Worm (Caenorhabditis elegans) whole organism, L4 larva: Measurements from ENCODE around the gene smrd-1.
A peak's percentile ranks its signal among the peaks of the same experiment; 100 is the strongest.

Experiments
- F26F4.8 ChIP-seq: fragments of 200-800 bp; sonication (Bioruptor generic); conservative IDR thresholded peaks from 2 replicates; pipeline ENCODE4 v1.3.6; 2022; ENCODE audit warnings: missing genetic modification characterization, missing compliant biosample characterization
- T20F7.1 ChIP-seq: fragments of 200-800 bp; sonication (Bioruptor generic); optimal IDR thresholded peaks from 2 replicates; lab custom pipeline; 2018; ENCODE audit warnings: mild to moderate bottlenecking, missing genetic modification characterization, missing compliant biosample characterization
- T26A8.4 ChIP-seq: fragments of 200-800 bp; sonication (Bioruptor generic); IDR thresholded peaks from 2 replicates; pipeline ENCODE4 v1.3.6; 2022; ENCODE audit warnings: missing genetic modification characterization, missing compliant biosample characterization
- Y105C5A.15 ChIP-seq: fragments of 200-800 bp; sonication (Bioruptor generic); IDR thresholded peaks from 2 replicates; pipeline ENCODE4 v1.3.6; 2022; ENCODE audit warnings: missing genetic modification characterization, missing compliant biosample characterization
- Y48G9A.11 ChIP-seq: fragments of 200-800 bp; sonication (Bioruptor generic); IDR thresholded peaks from 2 replicates; pipeline ENCODE4 v1.3.6; 2022; ENCODE audit warnings: missing genetic modification reagents, missing genetic modification characterization, missing compliant biosample characterization
- Y5F2A.4 ChIP-seq: fragments of 200-800 bp; sonication (Bioruptor generic); optimal IDR thresholded peaks from 2 replicates; lab custom pipeline; 2018; ENCODE audit warnings: mild to moderate bottlenecking, missing genetic modification characterization, missing compliant biosample characterization
- ZK337.2 ChIP-seq: fragments of 200-800 bp; sonication (Bioruptor generic); IDR thresholded peaks from 2 replicates; pipeline ENCODE4 v1.3.6; 2022; ENCODE audit warnings: missing genetic modification reagents, missing genetic modification characterization, missing compliant biosample characterization
- aha-1 ChIP-seq: fragments of 150-350 bp; peaks from one replicate; lab custom pipeline; 2014; ENCODE audit warnings: missing biosample characterization, missing genetic modification characterization
- ama-1 ChIP-seq: fragments of 150-350 bp; optimal IDR thresholded peaks from 2 replicates; lab custom pipeline; 2014; ENCODE audit warnings: inconsistent platforms, mixed read lengths
- attf-4 ChIP-seq: sonication (generic microtip); optimal IDR thresholded peaks from 3 replicates; lab custom pipeline; 2017; ENCODE audit warnings: missing biosample characterization, missing genetic modification characterization
- ceh-32 ChIP-seq: sonication (generic microtip); optimal IDR thresholded peaks from 2 replicates; lab custom pipeline; 2016; ENCODE audit warnings: mild to moderate bottlenecking, missing genetic modification characterization, missing compliant biosample characterization; ENCODE audit not compliant: poor library complexity
- ceh-82 ChIP-seq: sonication (generic microtip); optimal IDR thresholded peaks from 2 replicates; lab custom pipeline; 2017; ENCODE audit warnings: missing biosample characterization, missing genetic modification characterization
- ces-1 ChIP-seq: fragments of 150-350 bp; sonication (generic microtip); optimal IDR thresholded peaks from 4 replicates; lab custom pipeline; 2014; ENCODE audit warnings: missing biosample characterization, missing genetic modification reagents, missing genetic modification characterization
- cey-2 ChIP-seq: sonication (generic microtip); optimal IDR thresholded peaks from 3 replicates; lab custom pipeline; 2017; ENCODE audit warnings: missing genetic modification characterization, mild to moderate bottlenecking, missing compliant biosample characterization, antibody characterized with exemption, borderline replicate concordance; ENCODE audit not compliant: insufficient read depth
- ctbp-1 ChIP-seq: fragments of 200-800 bp; sonication (Bioruptor generic); IDR thresholded peaks from 2 replicates; pipeline ENCODE4 v1.3.6; 2022; ENCODE audit warnings: missing genetic modification reagents, missing genetic modification characterization, missing compliant biosample characterization
- dpl-1 ChIP-seq: fragments of 150-350 bp; optimal IDR thresholded peaks from 2 replicates; lab custom pipeline; 2014; ENCODE audit warnings: missing biosample characterization, missing genetic modification reagents, missing genetic modification characterization
- egl-43 ChIP-seq: fragments of 200-800 bp; sonication (Bioruptor generic); IDR thresholded peaks from 2 replicates; pipeline ENCODE4 v1.3.6; 2022; ENCODE audit warnings: missing genetic modification reagents, missing genetic modification characterization, missing compliant biosample characterization
- fkh-10 ChIP-seq: fragments of 150-350 bp; optimal IDR thresholded peaks from 2 replicates; lab custom pipeline; 2014; ENCODE audit warnings: missing biosample characterization, missing genetic modification reagents, missing genetic modification characterization
- fos-1 ChIP-seq: fragments of 150-350 bp; optimal IDR thresholded peaks from 2 replicates; lab custom pipeline; 2014; ENCODE audit warnings: missing biosample characterization, missing genetic modification characterization
- gei-8 ChIP-seq: fragments of 200-800 bp; sonication (Bioruptor generic); optimal IDR thresholded peaks from 2 replicates; lab custom pipeline; 2018; ENCODE audit warnings: mild to moderate bottlenecking, missing genetic modification characterization, missing compliant biosample characterization
- hif-1 ChIP-seq, 2 experiments: sonication (generic microtip); optimal IDR thresholded peaks; 2 replicates each; lab custom pipeline; 2016 to 2017; ENCODE audit warnings: missing compliant biosample characterization in 2 of 2, missing genetic modification characterization in 2 of 2, missing genetic modification reagents in 2 of 2, missing genotype in 2 of 2, mild to moderate bottlenecking in 1 of 2
- hmg-1.1 ChIP-seq: fragments of 200-800 bp; sonication (Bioruptor generic); IDR thresholded peaks from 2 replicates; pipeline ENCODE4 v1.3.6; 2022; ENCODE audit warnings: missing genetic modification reagents, missing genetic modification characterization, missing compliant biosample characterization
- lim-7 ChIP-seq: fragments of 200-800 bp; sonication (Bioruptor generic); IDR thresholded peaks from 2 replicates; pipeline ENCODE4 v1.3.6; 2022; ENCODE audit warnings: missing genetic modification characterization, missing compliant biosample characterization
- lin-13 ChIP-seq: fragments of 150-350 bp; optimal IDR thresholded peaks from 2 replicates; lab custom pipeline; 2014; ENCODE audit warnings: missing biosample characterization, missing genetic modification reagents, missing genetic modification characterization
- lin-15B ChIP-seq: fragments of 150-350 bp; sonication (generic microtip); optimal IDR thresholded peaks from 3 replicates; lab custom pipeline; 2014; ENCODE audit warnings: missing biosample characterization, missing genetic modification characterization
- lin-29 ChIP-seq: fragments of 200-800 bp; sonication (Bioruptor generic); IDR thresholded peaks from 2 replicates; pipeline ENCODE4 v1.3.6; 2022; ENCODE audit warnings: missing genetic modification reagents, missing genetic modification characterization, missing compliant biosample characterization
- lin-38 ChIP-seq: fragments of 200-800 bp; sonication (Bioruptor generic); IDR thresholded peaks from 2 replicates; pipeline ENCODE4 v1.3.6; 2022; ENCODE audit warnings: missing genetic modification reagents, missing genetic modification characterization, missing compliant biosample characterization
- madf-5 ChIP-seq, 2 experiments: fragments of 200-800 bp; sonication (Bioruptor generic); IDR thresholded peaks; 2 replicates each; pipeline ENCODE4 v1.3.6; 2022; ENCODE audit warnings: missing compliant biosample characterization in 2 of 2, missing genetic modification characterization in 2 of 2
- madf-9 ChIP-seq: fragments of 200-800 bp; sonication (Bioruptor generic); conservative IDR thresholded peaks from 2 replicates; pipeline ENCODE4 v1.3.6; 2022; ENCODE audit warnings: missing genetic modification reagents, missing genetic modification characterization, missing compliant biosample characterization
- mdl-1 ChIP-seq, 2 experiments: fragments of 150-350 bp in 1 of 2; sonication (generic microtip) in 1 of 2; optimal IDR thresholded peaks; 2 replicates each; lab custom pipeline; 2014 to 2017; ENCODE audit warnings: missing biosample characterization in 2 of 2, missing genetic modification characterization in 2 of 2
- mep-1 ChIP-seq: fragments of 150-350 bp; sonication (generic microtip); optimal IDR thresholded peaks from 3 replicates; lab custom pipeline; 2014; ENCODE audit warnings: missing biosample characterization, missing genetic modification characterization
- nhr-102 ChIP-seq: sonication (generic microtip); optimal IDR thresholded peaks from 2 replicates; lab custom pipeline; 2016; ENCODE audit warnings: mild to moderate bottlenecking, missing genetic modification characterization, moderate library complexity, missing compliant biosample characterization
- nhr-111 ChIP-seq: fragments of 200-800 bp; sonication (Bioruptor generic); optimal IDR thresholded peaks from 2 replicates; lab custom pipeline; 2018; ENCODE audit warnings: mild to moderate bottlenecking, missing genetic modification characterization, missing compliant biosample characterization
- nhr-25 ChIP-seq: sonication (generic microtip); optimal IDR thresholded peaks from 2 replicates; lab custom pipeline; 2017; ENCODE audit warnings: missing genetic modification characterization, mild to moderate bottlenecking, missing compliant biosample characterization, antibody characterized with exemption, moderate library complexity, borderline replicate concordance; ENCODE audit not compliant: insufficient read depth
- pha-4 ChIP-seq, 2 experiments: fragments of 150-350 bp in 1 of 2; fragments of 200-800 bp in 1 of 2; sonication (Bioruptor generic) in 1 of 2; IDR thresholded peaks in 1 of 2; optimal IDR thresholded peaks in 1 of 2; 2 replicates each; pipeline versions ENCODE4 v1.3.6 to Lab custom; 2014 to 2022; ENCODE audit warnings: missing genetic modification characterization in 2 of 2, missing genetic modification reagents in 2 of 2, missing biosample characterization in 1 of 2, missing compliant biosample characterization in 1 of 2
- pqm-1 ChIP-seq: sonication (generic microtip); optimal IDR thresholded peaks from 2 replicates; lab custom pipeline; 2017; ENCODE audit warnings: missing biosample characterization, missing genetic modification characterization
- rbr-2 ChIP-seq: sonication (generic microtip); optimal IDR thresholded peaks from 2 replicates; lab custom pipeline; 2016; ENCODE audit warnings: missing genotype, missing genetic modification characterization, missing compliant biosample characterization
- saeg-2 ChIP-seq: fragments of 200-800 bp; sonication (Bioruptor generic); IDR thresholded peaks from 2 replicates; pipeline ENCODE4 v1.3.6; 2022; ENCODE audit warnings: missing genetic modification reagents, missing genetic modification characterization, missing compliant biosample characterization
- set-16 ChIP-seq: fragments of 200-800 bp; sonication (Bioruptor generic); IDR thresholded peaks from 2 replicates; pipeline ENCODE4 v1.3.6; 2022; ENCODE audit warnings: missing genetic modification reagents, missing genetic modification characterization, missing compliant biosample characterization
- skn-1 ChIP-seq: fragments of 150-350 bp; optimal IDR thresholded peaks from 2 replicates; lab custom pipeline; 2014; ENCODE audit warnings: missing biosample characterization, missing genetic modification characterization
- tag-97 ChIP-seq: fragments of 200-800 bp; sonication (Bioruptor generic); IDR thresholded peaks from 2 replicates; pipeline ENCODE4 v1.3.6; 2022; ENCODE audit warnings: missing genetic modification characterization, missing compliant biosample characterization
- unc-130 ChIP-seq: sonication (generic microtip); optimal IDR thresholded peaks from 2 replicates; lab custom pipeline; 2016; ENCODE audit warnings: missing genetic modification reagents, missing genetic modification characterization, missing compliant biosample characterization
- unc-39 ChIP-seq: sonication (generic microtip); optimal IDR thresholded peaks from 2 replicates; lab custom pipeline; 2017; ENCODE audit warnings: missing biosample characterization, missing genetic modification characterization
- vab-7 ChIP-seq: fragments of 200-800 bp; sonication (Bioruptor generic); IDR thresholded peaks from 2 replicates; pipeline ENCODE4 v1.3.6; 2022; ENCODE audit warnings: missing genetic modification reagents, missing genetic modification characterization, missing compliant biosample characterization
- zfp-2 ChIP-seq: sonication (generic microtip); optimal IDR thresholded peaks from 2 replicates; lab custom pipeline; 2016; ENCODE audit warnings: mild to moderate bottlenecking, missing genetic modification characterization, missing compliant biosample characterization
- zip-2 ChIP-seq: fragments of 150-350 bp; optimal IDR thresholded peaks from 2 replicates; lab custom pipeline; 2014; ENCODE audit warnings: missing biosample characterization, missing genetic modification characterization
- ztf-7 ChIP-seq: fragments of 150-350 bp; optimal IDR thresholded peaks from 2 replicates; lab custom pipeline; 2014; ENCODE audit warnings: missing biosample characterization, missing genetic modification characterization

Gene smrd-1

DNA sequence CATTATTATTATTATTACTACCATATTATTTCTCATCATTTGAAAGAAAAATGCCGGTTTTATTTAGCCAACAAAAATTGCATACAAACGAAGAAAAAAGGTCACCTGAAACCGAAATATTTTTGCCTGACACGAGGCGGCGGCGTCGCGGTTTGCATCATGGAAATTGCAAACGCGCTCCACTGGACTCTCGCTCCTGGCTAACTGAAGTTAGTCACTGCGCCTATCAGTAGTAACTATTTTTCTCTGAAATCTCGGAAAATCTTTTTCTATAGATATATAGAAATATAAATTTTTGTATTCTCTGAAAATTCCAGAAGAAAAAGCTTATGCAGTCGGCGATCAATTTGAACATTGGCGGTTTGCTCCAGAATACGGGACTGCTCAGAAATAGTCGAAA lies 20.0 kb downstream of the smrd-1 start, which contains the start of gene ymel-1 (continued):
- TF ChIP-seq mdl-1 (tag; optimal IDR thresholded peaks at IDR 0.05; lab: Kevin White, UChicago), result peak; percentile 27 to 61
- peak; percentile 35 for TF ChIP-seq nhr-102 (tag; lab: Kevin White, UChicago)
- TF ChIP-seq vab-7 (GFP tag; lab: Robert Waterston, UW), result no peak
- peak; percentile 16 for TF ChIP-seq rbr-2 (tag; lab: Kevin White, UChicago)
- TF ChIP-seq nhr-111 (GFP tag; lab: Kevin White, UChicago), result no peak
- TF ChIP-seq F26F4.8 (GFP tag; lab: Robert Waterston, UW), result no peak
- peak in 1 of 2 experiments; percentile 52 for TF ChIP-seq hif-1 (tag; optimal IDR thresholded peaks at IDR 0.05; lab: Kevin White, UChicago)
- no peak for TF ChIP-seq hmg-1.1 (GFP tag; lab: Robert Waterston, UW)
- peak; percentile 9 for TF ChIP-seq gei-8 (GFP tag; lab: Kevin White, UChicago)
- no peak for TF ChIP-seq fkh-10
- TF ChIP-seq Y5F2A.4 (GFP tag; lab: Kevin White, UChicago), result no peak
- TF ChIP-seq dpl-1 (GFP tag; lab: Kevin White, UChicago), result peak; percentile 6
- TF ChIP-seq, all 104 proteins: peak for 20

DNA sequence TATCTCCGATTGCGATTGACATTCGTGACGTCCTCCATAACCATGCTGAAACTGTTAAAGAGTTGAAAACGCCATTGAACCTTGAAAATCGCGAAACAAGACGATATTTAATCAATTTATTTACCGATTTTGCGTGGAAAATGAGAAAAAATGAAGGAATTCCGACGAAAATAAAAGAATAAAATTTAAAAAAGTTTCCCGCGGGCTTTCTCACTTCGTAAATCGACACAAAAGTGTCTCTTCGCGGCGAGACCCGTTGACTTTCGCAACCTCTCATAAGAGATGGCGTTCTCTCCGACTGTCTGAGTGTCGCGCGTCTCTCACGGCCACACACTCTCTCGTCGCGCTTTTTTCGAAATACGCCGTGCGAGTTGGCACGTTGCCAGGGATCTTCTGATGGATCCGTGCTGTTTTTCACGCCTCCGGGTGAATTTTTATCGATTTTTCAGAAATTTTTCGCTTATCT lies 28.6 kb downstream of the smrd-1 start, which contains the start of gene hat-1:
Gene hat-1, minus strand, starts transcription at position 51 of the 466 bp plus-strand sequence.
- TF ChIP-seq saeg-2 (GFP tag; lab: Robert Waterston, UW) (peak; percentile 93), Y105C5A.15 (GFP tag; lab: Robert Waterston, UW) (no peak), ceh-32 (tag; lab: Kevin White, UChicago) (peak; percentile 37), mep-1 (tag; lab: Kevin White, UChicago) (peak; percentile 95), madf-9 (GFP tag; lab: Robert Waterston, UW) (peak; percentile 77; the same call in 1 of the 2 replicates), fkh-10 (peak; percentile 89), T26A8.4 (peak; percentile 97), dpl-1 (GFP tag; lab: Kevin White, UChicago) (peak; percentile 95), rbr-2 (tag; lab: Kevin White, UChicago) (peak; percentile 96), lim-7 (GFP tag; lab: Robert Waterston, UW) (no peak), attf-4 (tag; lab: Kevin White, UChicago) (no peak), aha-1 (tag; lab: Kevin White, UChicago) (peak; percentile 99), zfp-2 (peak; percentile 92), lin-38 (GFP tag; lab: Robert Waterston, UW) (peak; percentile 94), pha-4 (GFP tag; IDR thresholded peaks at IDR 0.05; lab: Robert Waterston, UW) (peak; percentile 74; the same call in 1 of the 2 replicates), pha-4 (tag; optimal IDR thresholded peaks at IDR 0.05; lab: Kevin White, UChicago) (no peak), F26F4.8 (GFP tag; lab: Robert Waterston, UW) (no peak), cey-2 (tag; lab: Kevin White, UChicago) (no peak), gei-8 (GFP tag; lab: Kevin White, UChicago) (no peak), ZK337.2 (no peak), Y48G9A.11 (GFP tag; lab: Robert Waterston, UW) (peak; percentile 75), hif-1 (tag; optimal IDR thresholded peaks at IDR 0.05; lab: Kevin White, UChicago) (peak; percentile 69 to 91), set-16 (GFP tag; lab: Robert Waterston, UW) (peak; percentile 87), T20F7.1 (GFP tag; lab: Kevin White, UChicago) (no peak), zip-2 (tag; lab: Kevin White, UChicago) (peak; percentile 64), unc-39 (tag; lab: Kevin White, UChicago) (no peak), fos-1 (no peak), egl-43 (GFP tag; lab: Robert Waterston, UW) (peak; percentile 93), unc-130 (GFP tag; lab: Kevin White, UChicago) (peak; percentile 82), ztf-7 (peak; percentile 66), ceh-82 (no peak), lin-15B (peak; percentile 75), lin-13 (GFP tag; lab: Kevin White, UChicago) (peak; percentile 94), pqm-1 (no peak), ama-1 (lab: Kevin White, UChicago) (no peak), ces-1 (no peak), nhr-25 (tag; lab: Kevin White, UChicago) (peak; percentile 89), ctbp-1 (GFP tag; lab: Robert Waterston, UW) (peak; percentile 96), lin-29 (peak; percentile 88), madf-5 (GFP tag; IDR thresholded peaks at IDR 0.05; lab: Robert Waterston, UW) (no peak), skn-1 (tag; lab: Kevin White, UChicago) (no peak), tag-97 (no peak)
